Worm (Caenorhabditis elegans) whole organism, early embryonic: ENCODE data around the gene fipr-15.

Source experiments
- B0310.2 ChIP-seq: sonication (generic microtip); optimal IDR thresholded peaks from 2 replicates; lab custom pipeline; 2016; ENCODE audit warnings: mild to moderate bottlenecking, missing genetic modification characterization, missing compliant biosample characterization
- F13C5.2 ChIP-seq: sonication (generic microtip); optimal IDR thresholded peaks from 2 replicates; lab custom pipeline; 2017; ENCODE audit warnings: mild to moderate bottlenecking, missing genetic modification characterization, inconsistent platforms, missing compliant biosample characterization
- aly-1 ChIP-seq: sonication (generic microtip); optimal IDR thresholded peaks from 2 replicates; lab custom pipeline; 2016; ENCODE audit warnings: missing genetic modification characterization, missing compliant biosample characterization
- ama-1 ChIP-seq: fragments of 150-350 bp; optimal IDR thresholded peaks from 2 replicates; lab custom pipeline; 2014
- ceh-13 ChIP-seq: fragments of 200-800 bp; sonication (Bioruptor generic); optimal IDR thresholded peaks from 2 replicates; lab custom pipeline; 2018; ENCODE audit warnings: mild to moderate bottlenecking, missing genetic modification characterization, missing compliant biosample characterization
- ceh-36 ChIP-seq: sonication (generic microtip); optimal IDR thresholded peaks from 2 replicates; lab custom pipeline; 2016; ENCODE audit warnings: missing genetic modification characterization, inconsistent platforms, missing compliant biosample characterization
- ets-7 ChIP-seq: sonication (generic microtip); optimal IDR thresholded peaks from 2 replicates; lab custom pipeline; 2016; ENCODE audit warnings: missing genotype, missing genetic modification characterization, missing compliant biosample characterization
- flt-1 ChIP-seq: fragments of 200-800 bp; sonication (Bioruptor generic); IDR thresholded peaks from 2 replicates; pipeline ENCODE4 v1.3.6; 2022; ENCODE audit warnings: missing genetic modification characterization, missing compliant biosample characterization
- hmbx-1 ChIP-seq: sonication (generic microtip); optimal IDR thresholded peaks from 2 replicates; lab custom pipeline; 2016; ENCODE audit warnings: mild to moderate bottlenecking, missing genetic modification characterization, missing compliant biosample characterization
- hmg-4 ChIP-seq: fragments of 200-800 bp; sonication (Bioruptor generic); optimal IDR thresholded peaks from 2 replicates; lab custom pipeline; 2018; ENCODE audit warnings: mild to moderate bottlenecking, missing genetic modification characterization, missing compliant biosample characterization
- hnd-1 ChIP-seq: sonication (generic microtip); optimal IDR thresholded peaks from 2 replicates; lab custom pipeline; 2016; ENCODE audit warnings: missing genetic modification characterization, missing compliant biosample characterization
- pes-1 ChIP-seq: fragments of 200-800 bp; sonication (Bioruptor generic); IDR thresholded peaks from 2 replicates; pipeline ENCODE4 v1.3.6; 2022; ENCODE audit warnings: missing genetic modification reagents, missing genetic modification characterization, missing compliant biosample characterization
- scrt-1 ChIP-seq: fragments of 200-800 bp; sonication (Bioruptor generic); IDR thresholded peaks from 2 replicates; pipeline ENCODE4 v1.3.6; 2022; ENCODE audit warnings: missing genetic modification characterization, missing compliant biosample characterization
- sea-1 ChIP-seq: fragments of 200-800 bp; sonication (Bioruptor generic); conservative IDR thresholded peaks from 2 replicates; pipeline ENCODE4 v1.3.6; 2022; ENCODE audit warnings: missing genetic modification characterization, missing compliant biosample characterization
- tbx-11 ChIP-seq: fragments of 200-800 bp; sonication (Bioruptor generic); IDR thresholded peaks from 2 replicates; pipeline ENCODE4 v1.3.6; 2022; ENCODE audit warnings: missing genetic modification characterization, missing compliant biosample characterization
- tbx-37 ChIP-seq: fragments of 200-800 bp; sonication (Bioruptor generic); conservative IDR thresholded peaks from 2 replicates; pipeline ENCODE4 v1.3.6; 2022; ENCODE audit warnings: missing genetic modification reagents, missing genetic modification characterization, missing compliant biosample characterization
- tra-4 ChIP-seq: sonication (generic microtip); optimal IDR thresholded peaks from 2 replicates; lab custom pipeline; 2017; ENCODE audit warnings: missing genetic modification characterization, missing compliant biosample characterization

The fipr-15 gene

ce11 chrIV:10884263-10884662, 3.9 kb downstream of the fipr-15 start, which contains the start of gene F13E9.5:
TSS of gene F13E9.5 (minus strand) at chrIV:10884363.
- TF ChIP-seq sea-1 (GFP tag; lab: Robert Waterston, UW) (no peak), ets-7 (tag; lab: Kevin White, UChicago) (no peak), tbx-37 (GFP tag; lab: Robert Waterston, UW) (no peak), pes-1 (GFP tag; lab: Robert Waterston, UW) (no peak), hnd-1 (tag; lab: Kevin White, UChicago) (no peak), scrt-1 (GFP tag; lab: Robert Waterston, UW) (no peak), ceh-13 (no peak), B0310.2 (tag; lab: Kevin White, UChicago) (no peak), tra-4 (no peak), hmg-4 (no peak), F13C5.2 (tag; lab: Kevin White, UChicago) (no peak), aly-1 (tag; lab: Kevin White, UChicago) (no peak), ceh-36 (tag; lab: Kevin White, UChicago) (no peak), tbx-11 (GFP tag; lab: Robert Waterston, UW) (no peak), flt-1 (GFP tag; lab: Robert Waterston, UW) (no peak), hmbx-1 (tag; lab: Kevin White, UChicago) (no peak), ama-1 (lab: Kevin White, UChicago) (no peak)

DNA sequence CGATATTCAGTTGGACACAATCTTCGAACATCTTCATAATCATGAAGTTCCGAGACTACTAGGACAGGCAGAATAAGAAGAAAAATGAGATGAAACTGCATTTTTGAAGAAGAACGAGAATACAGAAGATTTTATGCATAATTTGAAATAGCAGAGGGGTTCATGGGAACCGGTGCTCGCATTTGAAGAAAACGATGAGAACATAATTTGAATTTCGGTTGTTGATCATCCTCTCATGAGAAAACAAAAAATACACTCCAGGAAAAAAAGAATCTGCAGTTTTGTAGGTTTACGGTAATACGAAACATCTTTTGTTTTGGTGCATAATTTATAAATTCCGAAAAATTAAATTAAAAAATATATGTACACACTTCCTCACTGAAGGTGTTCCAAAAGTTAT, 5.6 kb downstream of the fipr-15 start, which contains the start of gene srlf-11:
Gene srlf-11, minus strand, starts transcription at position 101 of the 400 bp plus-strand sequence.
- TF ChIP-seq hmbx-1 (tag; lab: Kevin White, UChicago) (no peak), sea-1 (GFP tag; lab: Robert Waterston, UW) (no peak), ceh-13 (no peak)

- TF ChIP-seq ama-1 (lab: Kevin White, UChicago) (no peak), B0310.2 (tag; lab: Kevin White, UChicago) (no peak), ceh-13 (no peak), sea-1 (GFP tag; lab: Robert Waterston, UW) (no peak), aly-1 (tag; lab: Kevin White, UChicago) (no peak), scrt-1 (GFP tag; lab: Robert Waterston, UW) (no peak), tbx-37 (GFP tag; lab: Robert Waterston, UW) (no peak), flt-1 (GFP tag; lab: Robert Waterston, UW) (no peak), hmbx-1 (tag; lab: Kevin White, UChicago) (no peak), F13C5.2 (tag; lab: Kevin White, UChicago) (no peak), hmg-4 (no peak), tra-4 (no peak), ets-7 (tag; lab: Kevin White, UChicago) (no peak), pes-1 (GFP tag; lab: Robert Waterston, UW) (no peak), ceh-36 (tag; lab: Kevin White, UChicago) (no peak), hnd-1 (tag; lab: Kevin White, UChicago) (no peak)
These were observed 6.9 kb downstream of the fipr-15 start, which contains the start of gene F13E9.16 for ce11 chrIV:10887285-10887684. TSS of gene F13E9.16 (minus strand) at chrIV:10887385.

DNA sequence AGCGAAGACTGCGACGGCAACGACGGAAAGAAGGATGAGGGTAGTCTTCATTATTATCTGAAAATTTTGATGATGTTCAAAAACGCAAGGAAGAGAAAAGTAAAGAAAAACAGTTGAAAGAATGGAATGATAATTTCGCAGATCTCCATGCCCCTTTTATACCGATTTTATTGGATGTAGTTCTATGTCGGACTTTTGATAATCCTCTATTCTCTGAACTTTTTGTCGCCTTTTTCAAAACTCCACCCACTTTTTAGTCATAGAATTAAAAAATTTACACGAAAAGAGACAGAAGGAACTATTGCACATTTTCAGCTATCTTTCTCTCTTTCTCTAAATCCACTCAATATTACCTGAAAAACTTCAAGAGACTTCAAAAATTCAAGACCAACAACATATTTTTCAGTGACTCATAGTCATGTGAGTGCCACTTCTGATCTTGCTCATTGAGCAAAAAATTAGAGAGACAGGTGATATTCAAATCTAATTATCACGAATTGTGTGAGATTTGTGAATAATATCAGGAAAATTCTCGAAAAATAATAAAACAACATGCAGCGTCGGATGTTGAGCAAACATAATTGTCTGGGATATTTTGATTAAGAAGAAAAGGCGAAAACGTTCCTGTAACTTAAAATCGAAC, 9.6 kb downstream of the fipr-15 start, which contains the start of gene F13E9.15:
Gene F13E9.15, minus strand, starts transcription at position 51 of the 643 bp plus-strand sequence.
- TF ChIP-seq ama-1 (lab: Kevin White, UChicago) = no peak
- no peak for TF ChIP-seq flt-1 (GFP tag; lab: Robert Waterston, UW)
- TF ChIP-seq aly-1 (tag; lab: Kevin White, UChicago) = no peak
- TF ChIP-seq B0310.2 (tag; lab: Kevin White, UChicago) = no peak
- TF ChIP-seq sea-1 (GFP tag; lab: Robert Waterston, UW) = no peak
- TF ChIP-seq tbx-37 (GFP tag; lab: Robert Waterston, UW) = no peak
- no peak for TF ChIP-seq tbx-11 (GFP tag; lab: Robert Waterston, UW)

- TF ChIP-seq scrt-1 (GFP tag; lab: Robert Waterston, UW) (no peak), tbx-37 (GFP tag; lab: Robert Waterston, UW) (no peak), tra-4 (no peak), ceh-13 (no peak), B0310.2 (tag; lab: Kevin White, UChicago) (no peak), hnd-1 (tag; lab: Kevin White, UChicago) (no peak), aly-1 (tag; lab: Kevin White, UChicago) (no peak), ets-7 (tag; lab: Kevin White, UChicago) (no peak), flt-1 (GFP tag; lab: Robert Waterston, UW) (no peak), ceh-36 (tag; lab: Kevin White, UChicago) (no peak), ama-1 (lab: Kevin White, UChicago) (no peak), hmbx-1 (tag; lab: Kevin White, UChicago) (no peak), hmg-4 (no peak), sea-1 (GFP tag; lab: Robert Waterston, UW) (no peak), pes-1 (GFP tag; lab: Robert Waterston, UW) (no peak), F13C5.2 (tag; lab: Kevin White, UChicago) (no peak), tbx-11 (GFP tag; lab: Robert Waterston, UW) (no peak)
These were observed 11.6 kb downstream of the fipr-15 start, which contains the start of gene srlf-12 for ce11 chrIV:10891993-10892392. TSS of gene srlf-12 (minus strand) at chrIV:10892093.

ce11 chrIV:10894255-10894654, 13.9 kb downstream of the fipr-15 start, which contains the start of gene srlf-14:
TSS of gene srlf-14 (minus strand) at chrIV:10894355.
- TF ChIP-seq hmg-4 (no peak), flt-1 (GFP tag; lab: Robert Waterston, UW) (no peak), hnd-1 (tag; lab: Kevin White, UChicago) (no peak), hmbx-1 (tag; lab: Kevin White, UChicago) (no peak), F13C5.2 (tag; lab: Kevin White, UChicago) (no peak), ceh-36 (tag; lab: Kevin White, UChicago) (no peak), tbx-11 (GFP tag; lab: Robert Waterston, UW) (no peak), ets-7 (tag; lab: Kevin White, UChicago) (no peak), pes-1 (GFP tag; lab: Robert Waterston, UW) (no peak), sea-1 (GFP tag; lab: Robert Waterston, UW) (no peak), ama-1 (lab: Kevin White, UChicago) (no peak), B0310.2 (tag; lab: Kevin White, UChicago) (no peak), tra-4 (no peak), aly-1 (tag; lab: Kevin White, UChicago) (no peak)
